Worm (Caenorhabditis elegans): ENCODE data around the gene lips-10.

DNA sequence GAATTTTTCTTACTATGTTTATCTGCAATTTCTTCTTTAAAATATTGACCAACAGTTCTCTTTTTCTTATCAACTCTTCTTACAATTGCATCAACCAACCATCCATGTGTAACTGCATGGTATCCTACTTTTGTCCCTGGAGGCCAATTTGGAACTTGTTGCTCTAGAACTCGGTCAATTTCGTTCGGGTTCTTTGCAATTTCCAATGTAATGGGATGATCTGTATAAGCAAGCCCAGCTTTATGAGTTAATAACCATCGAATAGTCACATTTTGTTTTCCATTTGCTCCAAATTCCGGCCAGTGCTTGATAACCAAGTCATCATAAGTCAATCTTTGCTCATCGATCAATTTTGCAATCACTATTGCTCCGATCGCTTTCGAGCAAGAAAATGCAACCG lies 40.4 kb downstream of the lips-10 start:
- TF ChIP-seq elt-1 (tag; optimal IDR thresholded peaks at IDR 0.05; ENCODE audit: borderline replicate concordance, insufficient read depth) (no peak), ztf-11 (tag; optimal IDR thresholded peaks at IDR 0.05) (no peak), nhr-76 (tag; optimal IDR thresholded peaks at IDR 0.05) (no peak), unc-62 (GFP tag; optimal IDR thresholded peaks at IDR 0.05) (no peak), lin-32 (GFP tag; optimal IDR thresholded peaks at IDR 0.05) (no peak), ces-1 (GFP tag; optimal IDR thresholded peaks at IDR 0.05) (no peak), lsy-2 (tag; optimal IDR thresholded peaks at IDR 0.05) (no peak), snpc-4 (tag; optimal IDR thresholded peaks at IDR 0.05) (no peak)
